Worm (Caenorhabditis elegans) whole organism, L4 larva: Measurements from ENCODE around the gene srh-87.

Experiments
- ceh-20 ChIP-seq: fragments of 200-800 bp; sonication (Bioruptor generic); IDR thresholded peaks from 2 replicates; pipeline ENCODE4 v1.3.6; 2022; ENCODE audit warnings: missing genetic modification reagents, missing genetic modification characterization, missing compliant biosample characterization
- dpl-1 ChIP-seq: fragments of 150-350 bp; optimal IDR thresholded peaks from 2 replicates; lab custom pipeline; 2014; ENCODE audit warnings: missing biosample characterization, missing genetic modification reagents, missing genetic modification characterization
- lim-7 ChIP-seq: fragments of 200-800 bp; sonication (Bioruptor generic); IDR thresholded peaks from 2 replicates; pipeline ENCODE4 v1.3.6; 2022; ENCODE audit warnings: missing genetic modification characterization, missing compliant biosample characterization
- lin-13 ChIP-seq: fragments of 150-350 bp; optimal IDR thresholded peaks from 2 replicates; lab custom pipeline; 2014; ENCODE audit warnings: missing biosample characterization, missing genetic modification reagents, missing genetic modification characterization
- nhr-28 ChIP-seq: fragments of 150-350 bp; optimal IDR thresholded peaks from 2 replicates; lab custom pipeline; 2014; ENCODE audit warnings: missing biosample characterization, missing genetic modification characterization
- snpc-1.2 ChIP-seq: fragments of 200-800 bp; sonication (Bioruptor generic); IDR thresholded peaks from 2 replicates; pipeline ENCODE4 v1.3.6; 2022; ENCODE audit warnings: missing genetic modification reagents, missing genetic modification characterization, missing compliant biosample characterization
- spr-1 ChIP-seq: sonication (generic microtip); optimal IDR thresholded peaks from 2 replicates; lab custom pipeline; 2016; ENCODE audit warnings: mild to moderate bottlenecking, missing genetic modification characterization, missing compliant biosample characterization

DNA sequence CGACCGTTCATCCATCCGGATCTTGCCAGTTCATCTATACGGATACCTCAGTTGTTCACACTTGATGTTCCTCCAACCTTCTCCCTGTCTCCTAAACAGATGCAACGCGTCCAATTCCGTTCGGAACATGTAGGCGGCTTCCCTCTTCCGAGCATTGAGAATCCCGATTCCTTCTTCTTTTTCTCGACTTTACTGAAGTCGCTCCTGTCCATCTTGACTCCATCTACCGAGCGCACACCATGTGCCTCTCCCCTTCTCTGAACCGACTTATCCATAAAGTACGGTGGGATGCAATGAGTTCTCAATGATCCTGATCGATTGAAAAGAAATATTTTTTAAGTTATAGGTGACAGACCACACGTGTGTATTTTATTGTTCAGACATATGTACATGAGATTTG is 46.6 kb upstream of the srh-87 start:
- TF ChIP-seq snpc-1.2 (GFP tag; lab: Robert Waterston, UW) (no peak), ceh-20 (GFP tag; lab: Robert Waterston, UW) (no peak), dpl-1 (GFP tag; lab: Kevin White, UChicago) (no peak), nhr-28 (tag; lab: Kevin White, UChicago) (no peak), spr-1 (tag; lab: Kevin White, UChicago) (no peak), lin-13 (GFP tag; lab: Kevin White, UChicago) (no peak), lim-7 (no peak)
